Fruit fly (Drosophila melanogaster): ENCODE results near the gene CG13458.

- peak; percentile 92 for TF ChIP-seq CG7839 (tag; optimal IDR thresholded peaks at IDR 0.05)
- TF ChIP-seq tin (GFP tag; optimal IDR thresholded peaks at IDR 0.05), result peak; percentile 91
- peak; percentile 44 for TF ChIP-seq tna (GFP tag; IDR thresholded peaks at IDR 0.05; ENCODE audit: partially characterized antibody)
- peak; percentile 93 for TF ChIP-seq Hsf (GFP tag; optimal IDR thresholded peaks at IDR 0.05)
- peak; percentile 86 for TF ChIP-seq az2 (GFP tag; optimal IDR thresholded peaks at IDR 0.05)
- TF ChIP-seq pfk (GFP tag; optimal IDR thresholded peaks at IDR 0.05), result peak; percentile 47
- TF ChIP-seq CG17359 (tag; optimal IDR thresholded peaks at IDR 0.05), result peak; percentile 88
- TF ChIP-seq zen (tag; optimal IDR thresholded peaks at IDR 0.05), result peak; percentile 89
Observed at dm6 chr3L:15136659-15137572, 23.6 kb downstream of the CG13458 start, which contains the start of gene CG12316.

Measured in whole organism, embryonic.